Worm (Caenorhabditis elegans) whole organism, young adult: ENCODE measurements around the gene M01F1.9.

ENCODE experiments used
- B0035.1 ChIP-seq: sonication (generic microtip); optimal IDR thresholded peaks from 2 replicates; lab custom pipeline; 2016; ENCODE audit warnings: missing genetic modification characterization, mild to moderate bottlenecking, missing compliant biosample characterization, missing genotype, missing genetic modification reagents
- B0261.1 ChIP-seq: sonication (generic microtip); optimal IDR thresholded peaks from 2 replicates; lab custom pipeline; 2016; ENCODE audit warnings: mild to moderate bottlenecking, missing genetic modification characterization, moderate library complexity, missing compliant biosample characterization
- F10E7.11 ChIP-seq: sonication (generic microtip); optimal IDR thresholded peaks from 2 replicates; lab custom pipeline; 2017; ENCODE audit warnings: mild to moderate bottlenecking, missing genetic modification characterization, moderate library complexity, missing compliant biosample characterization
- F33H1.4 ChIP-seq: fragments of 200-800 bp; sonication (Bioruptor generic); IDR thresholded peaks from 2 replicates; pipeline ENCODE4 v1.3.6; 2022; ENCODE audit warnings: missing genetic modification reagents, missing genetic modification characterization, missing compliant biosample characterization
- F52B5.7 ChIP-seq: sonication (generic microtip); optimal IDR thresholded peaks from 2 replicates; lab custom pipeline; 2016; ENCODE audit warnings: mild to moderate bottlenecking, missing genetic modification characterization, missing compliant biosample characterization
- F55B11.4 ChIP-seq: sonication (generic microtip); optimal IDR thresholded peaks from 2 replicates; lab custom pipeline; 2016; ENCODE audit warnings: missing compliant biosample characterization, missing genetic modification characterization, borderline replicate concordance; ENCODE audit not compliant: insufficient read depth
- Y53F4B.3 ChIP-seq: fragments of 200-800 bp; sonication (Bioruptor generic); IDR thresholded peaks from 2 replicates; pipeline ENCODE4 v1.3.6; 2022; ENCODE audit warnings: missing genetic modification reagents, missing genetic modification characterization, missing compliant biosample characterization
- Y79H2A.3 ChIP-seq: fragments of 200-800 bp; sonication (Bioruptor generic); conservative IDR thresholded peaks from 2 replicates; pipeline ENCODE4 v1.3.6; 2022; ENCODE audit warnings: missing genetic modification reagents, missing genetic modification characterization, missing compliant biosample characterization
- Y95B8A.8 ChIP-seq: fragments of 200-800 bp; sonication (Bioruptor generic); IDR thresholded peaks from 2 replicates; pipeline ENCODE4 v1.3.6; 2022; ENCODE audit warnings: missing genetic modification reagents, missing genetic modification characterization, missing compliant biosample characterization
- aptf-2 ChIP-seq: fragments of 200-800 bp; sonication (Bioruptor generic); conservative IDR thresholded peaks from 2 replicates; pipeline ENCODE4 v1.3.6; 2022; ENCODE audit warnings: missing genetic modification reagents, missing genetic modification characterization, missing compliant biosample characterization
- athp-1 ChIP-seq: sonication (generic microtip); optimal IDR thresholded peaks from 2 replicates; lab custom pipeline; 2017; ENCODE audit warnings: mild to moderate bottlenecking, missing genetic modification characterization, missing compliant biosample characterization
- attf-5 ChIP-seq: fragments of 200-800 bp; sonication (Bioruptor generic); optimal IDR thresholded peaks from 2 replicates; lab custom pipeline; 2018; ENCODE audit warnings: mild to moderate bottlenecking, missing genetic modification characterization, missing compliant biosample characterization
- attf-6 ChIP-seq: fragments of 200-800 bp; sonication (Bioruptor generic); IDR thresholded peaks from 2 replicates; pipeline ENCODE4 v1.3.6; 2022; ENCODE audit warnings: missing genetic modification reagents, missing genetic modification characterization, missing compliant biosample characterization
- bed-2 ChIP-seq: fragments of 200-800 bp; sonication (Bioruptor generic); IDR thresholded peaks from 2 replicates; pipeline ENCODE4 v1.3.6; 2022; ENCODE audit warnings: missing genetic modification reagents, missing genetic modification characterization, missing compliant biosample characterization
- ceh-27 ChIP-seq: fragments of 200-800 bp; sonication (Bioruptor generic); optimal IDR thresholded peaks from 2 replicates; lab custom pipeline; 2018; ENCODE audit warnings: mild to moderate bottlenecking, missing genetic modification characterization, moderate library complexity, missing compliant biosample characterization
- ceh-40 ChIP-seq: fragments of 200-800 bp; sonication (Bioruptor generic); IDR thresholded peaks from 2 replicates; pipeline ENCODE4 v1.3.6; 2022; ENCODE audit warnings: missing genetic modification characterization, missing compliant biosample characterization
- ceh-79 ChIP-seq: sonication (generic microtip); optimal IDR thresholded peaks from 2 replicates; lab custom pipeline; 2017; ENCODE audit warnings: mild to moderate bottlenecking, missing genetic modification characterization, missing compliant biosample characterization
- ceh-91 ChIP-seq: fragments of 200-800 bp; sonication (Bioruptor generic); IDR thresholded peaks from 2 replicates; pipeline ENCODE4 v1.3.6; 2022; ENCODE audit warnings: missing genetic modification reagents, missing genetic modification characterization, missing compliant biosample characterization
- dox-1 ChIP-seq: fragments of 200-800 bp; sonication (Bioruptor generic); IDR thresholded peaks from 2 replicates; pipeline ENCODE4 v1.3.6; 2022; ENCODE audit warnings: missing genetic modification reagents, missing genetic modification characterization, missing compliant biosample characterization
- dpff-1 ChIP-seq: sonication (generic microtip); optimal IDR thresholded peaks from 2 replicates; lab custom pipeline; 2017; ENCODE audit warnings: mild to moderate bottlenecking, missing genetic modification characterization, missing compliant biosample characterization
- efl-1 ChIP-seq: fragments of 150-350 bp; optimal IDR thresholded peaks from 2 replicates; lab custom pipeline; 2014; ENCODE audit warnings: missing biosample characterization, missing genetic modification reagents, missing genetic modification characterization
- egl-18 ChIP-seq: fragments of 200-800 bp; sonication (Bioruptor generic); IDR thresholded peaks from 2 replicates; pipeline ENCODE4 v1.3.6; 2022; ENCODE audit warnings: missing genetic modification reagents, missing genetic modification characterization, missing compliant biosample characterization
- egl-44 ChIP-seq: fragments of 200-800 bp; sonication (Bioruptor generic); IDR thresholded peaks from 2 replicates; pipeline ENCODE4 v1.3.6; 2022; ENCODE audit warnings: missing genetic modification reagents, missing genetic modification characterization, missing compliant biosample characterization
- egrh-3 ChIP-seq: fragments of 200-800 bp; sonication (Bioruptor generic); IDR thresholded peaks from 2 replicates; pipeline ENCODE4 v1.3.6; 2022; ENCODE audit warnings: missing genetic modification reagents, missing genetic modification characterization, missing compliant biosample characterization
- ekl-4 ChIP-seq: fragments of 200-800 bp; sonication (Bioruptor generic); IDR thresholded peaks from 2 replicates; pipeline ENCODE4 v1.3.6; 2022; ENCODE audit warnings: missing genetic modification reagents, missing genetic modification characterization, missing compliant biosample characterization
- hlh-12 ChIP-seq: sonication (generic microtip); optimal IDR thresholded peaks from 2 replicates; lab custom pipeline; 2016; ENCODE audit warnings: missing genetic modification characterization, missing compliant biosample characterization
- hlh-26 ChIP-seq: fragments of 200-800 bp; sonication (Bioruptor generic); conservative IDR thresholded peaks from 2 replicates; pipeline ENCODE4 v1.3.6; 2022; ENCODE audit warnings: missing genetic modification reagents, missing genetic modification characterization, missing compliant biosample characterization
- hmg-20 ChIP-seq: fragments of 200-800 bp; sonication (Bioruptor generic); IDR thresholded peaks from 2 replicates; pipeline ENCODE4 v1.3.6; 2022; ENCODE audit warnings: missing genetic modification reagents, missing genetic modification characterization, missing compliant biosample characterization
- hrde-1 ChIP-seq: sonication (generic microtip); optimal IDR thresholded peaks from 2 replicates; lab custom pipeline; 2016; ENCODE audit warnings: missing genetic modification characterization, mild to moderate bottlenecking, missing compliant biosample characterization, moderate library complexity, missing genotype, missing genetic modification reagents, borderline replicate concordance
- hsf-1 ChIP-seq: fragments of 200-800 bp; sonication (Bioruptor generic); IDR thresholded peaks from 2 replicates; pipeline ENCODE4 v1.3.6; 2022; ENCODE audit warnings: missing genetic modification reagents, missing genetic modification characterization, missing compliant biosample characterization
- let-526 ChIP-seq: fragments of 200-800 bp; sonication (Bioruptor generic); IDR thresholded peaks from 2 replicates; pipeline ENCODE4 v1.3.6; 2022; ENCODE audit warnings: missing genetic modification reagents, missing genetic modification characterization, missing compliant biosample characterization
- lin-26 ChIP-seq: fragments of 200-800 bp; sonication (Bioruptor generic); IDR thresholded peaks from 2 replicates; pipeline ENCODE4 v1.3.6; 2022; ENCODE audit warnings: missing genetic modification reagents, missing genetic modification characterization, missing compliant biosample characterization
- lin-35 ChIP-seq, 3 experiments: fragments of 150-350 bp in 2 of 3; sonication (generic microtip) in 1 of 3; optimal IDR thresholded peaks; 2 replicates each; lab custom pipeline; 2014 to 2018; ENCODE audit warnings: missing biosample characterization in 3 of 3, missing genetic modification characterization in 3 of 3, missing genetic modification reagents in 3 of 3
- lin-40 ChIP-seq: sonication (generic microtip); optimal IDR thresholded peaks from 2 replicates; lab custom pipeline; 2016; ENCODE audit warnings: missing genetic modification characterization, mild to moderate bottlenecking, missing compliant biosample characterization, missing genotype, missing genetic modification reagents
- madf-3 ChIP-seq: fragments of 200-800 bp; sonication (Bioruptor generic); IDR thresholded peaks from 2 replicates; pipeline ENCODE4 v1.3.6; 2022; ENCODE audit warnings: missing genetic modification reagents, missing genetic modification characterization, missing compliant biosample characterization
- mcd-1 ChIP-seq: fragments of 200-800 bp; sonication (Bioruptor generic); IDR thresholded peaks from 2 replicates; pipeline ENCODE4 v1.3.6; 2022; ENCODE audit warnings: missing genetic modification reagents, missing genetic modification characterization, missing compliant biosample characterization
- mel-28 ChIP-seq: sonication (generic microtip); optimal IDR thresholded peaks from 2 replicates; lab custom pipeline; 2016; ENCODE audit warnings: borderline replicate concordance, mild to moderate bottlenecking, missing genetic modification characterization, missing compliant biosample characterization
- mes-4 ChIP-seq: sonication (generic microtip); optimal IDR thresholded peaks from 2 replicates; lab custom pipeline; 2016; ENCODE audit warnings: missing genotype, missing genetic modification characterization, missing compliant biosample characterization
- mxl-1 ChIP-seq: sonication (generic microtip); optimal IDR thresholded peaks from 2 replicates; lab custom pipeline; 2016; ENCODE audit warnings: missing genetic modification characterization, missing compliant biosample characterization
- nfya-2 ChIP-seq: fragments of 200-800 bp; sonication (Bioruptor generic); IDR thresholded peaks from 2 replicates; pipeline ENCODE4 v1.3.6; 2022; ENCODE audit warnings: missing genetic modification reagents, missing genetic modification characterization, missing compliant biosample characterization
- nfyb-1 ChIP-seq: fragments of 200-800 bp; sonication (Bioruptor generic); IDR thresholded peaks from 2 replicates; pipeline ENCODE4 v1.3.6; 2022; ENCODE audit warnings: missing genetic modification reagents, missing genetic modification characterization, missing compliant biosample characterization
- nhr-179 ChIP-seq: sonication (generic microtip); optimal IDR thresholded peaks from 2 replicates; lab custom pipeline; 2016; ENCODE audit warnings: mild to moderate bottlenecking, missing genetic modification characterization, missing compliant biosample characterization
- pbrm-1 ChIP-seq: fragments of 200-800 bp; sonication (Bioruptor generic); IDR thresholded peaks from 2 replicates; pipeline ENCODE4 v1.3.6; 2022; ENCODE audit warnings: missing genetic modification reagents, missing genetic modification characterization, missing compliant biosample characterization
- rpc-1 ChIP-seq, 2 experiments: fragments of 150-350 bp in 1 of 2; sonication (generic microtip) in 1 of 2; optimal IDR thresholded peaks; 2 replicates each; lab custom pipeline; 2014 to 2018; ENCODE audit warnings: missing biosample characterization in 1 of 2, missing genetic modification characterization in 1 of 2, missing genetic modification reagents in 1 of 2, missing genotype in 1 of 2
- snpc-1.1 ChIP-seq: sonication (generic microtip); optimal IDR thresholded peaks from 2 replicates; lab custom pipeline; 2017; ENCODE audit warnings: missing genetic modification characterization, mild to moderate bottlenecking, missing compliant biosample characterization, antibody characterized with exemption, moderate library complexity, missing genotype, missing genetic modification reagents; ENCODE audit not compliant: insufficient read depth
- tbx-9 ChIP-seq: sonication (generic microtip); optimal IDR thresholded peaks from 2 replicates; lab custom pipeline; 2016; ENCODE audit warnings: borderline replicate concordance, missing genetic modification characterization, inconsistent platforms, missing compliant biosample characterization
- ztf-18 ChIP-seq: sonication (generic microtip); optimal IDR thresholded peaks from 2 replicates; lab custom pipeline; 2016; ENCODE audit warnings: missing genotype, mild to moderate bottlenecking, missing genetic modification characterization, missing compliant biosample characterization
- ztf-26 ChIP-seq: sonication (generic microtip); optimal IDR thresholded peaks from 2 replicates; lab custom pipeline; 2017; ENCODE audit warnings: missing genetic modification characterization, missing compliant biosample characterization

Gene M01F1.9

ce11 chrIII:3505051-3505548 is 6.2 kb upstream of the M01F1.9 start, which contains the start of gene lias-1:
Gene lias-1 (minus strand): TSS chrIII:3505101.
- TF ChIP-seq F33H1.4 (GFP tag; lab: Robert Waterston, UW) (peak; percentile 97), Y53F4B.3 (no peak), snpc-1.1 (tag; lab: Kevin White, UChicago) (peak; percentile 14), athp-1 (no peak), ceh-91 (peak; percentile 52), bed-2 (GFP tag; lab: Robert Waterston, UW) (no peak), ceh-79 (no peak), Y95B8A.8 (GFP tag; lab: Robert Waterston, UW) (no peak; the same call in 1 of the 2 replicates), F10E7.11 (tag; lab: Kevin White, UChicago) (no peak), egl-18 (GFP tag; lab: Robert Waterston, UW) (no peak), dpff-1 (no peak), ztf-26 (tag; lab: Kevin White, UChicago) (no peak), ceh-40 (GFP tag; lab: Robert Waterston, UW) (no peak), F52B5.7 (tag; lab: Kevin White, UChicago) (no peak), lin-40 (peak; percentile 70), ceh-27 (peak; percentile 56), mxl-1 (no peak), egrh-3 (GFP tag; lab: Robert Waterston, UW) (no peak), hlh-12 (no peak), tbx-9 (no peak), dox-1 (GFP tag; lab: Robert Waterston, UW) (peak; percentile 75), attf-5 (GFP tag; lab: Kevin White, UChicago) (peak; percentile 82), B0035.1 (tag; lab: Kevin White, UChicago) (no peak), let-526 (GFP tag; lab: Robert Waterston, UW) (no peak), lin-35 (GFP tag; optimal IDR thresholded peaks at IDR 0.05; lab: Kevin White, UChicago) (peak in 1 of 3 experiments; percentile 68), nfya-2 (GFP tag; lab: Robert Waterston, UW) (no peak), hrde-1 (tag; lab: Kevin White, UChicago) (no peak), hlh-26 (GFP tag; lab: Robert Waterston, UW) (no peak), B0261.1 (tag; lab: Kevin White, UChicago) (no peak), mel-28 (tag; lab: Kevin White, UChicago) (no peak), nfyb-1 (0 out of 2 replicates have a peak, but pooled peaks have one; percentile 27), hmg-20 (GFP tag; lab: Robert Waterston, UW) (no peak), pbrm-1 (GFP tag; lab: Robert Waterston, UW) (no peak), nhr-179 (tag; lab: Kevin White, UChicago) (no peak), ztf-18 (tag; lab: Kevin White, UChicago) (peak; percentile 21), attf-6 (GFP tag; lab: Robert Waterston, UW) (no peak), mcd-1 (peak; percentile 78), mes-4 (tag; lab: Kevin White, UChicago) (no peak), hsf-1 (GFP tag; lab: Robert Waterston, UW) (no peak), aptf-2 (GFP tag; lab: Robert Waterston, UW) (no peak), Y79H2A.3 (no peak), F55B11.4 (tag; lab: Kevin White, UChicago) (no peak), lin-26 (GFP tag; lab: Robert Waterston, UW) (no peak), efl-1 (GFP tag; lab: Kevin White, UChicago) (peak; percentile 60), ekl-4 (GFP tag; lab: Robert Waterston, UW) (0 out of 2 replicates have a peak, but pooled peaks have one; percentile 34), madf-3 (GFP tag; lab: Robert Waterston, UW) (0 out of 2 replicates have a peak, but pooled peaks have one; percentile 57), egl-44 (no peak), rpc-1 (optimal IDR thresholded peaks at IDR 0.05; lab: Kevin White, UChicago) (no peak), rpc-1 (tag; optimal IDR thresholded peaks at IDR 0.05; lab: Kevin White, UChicago) (no peak)
